Fruit fly (Drosophila melanogaster): ENCODE results near the gene IP3K2.

DNA sequence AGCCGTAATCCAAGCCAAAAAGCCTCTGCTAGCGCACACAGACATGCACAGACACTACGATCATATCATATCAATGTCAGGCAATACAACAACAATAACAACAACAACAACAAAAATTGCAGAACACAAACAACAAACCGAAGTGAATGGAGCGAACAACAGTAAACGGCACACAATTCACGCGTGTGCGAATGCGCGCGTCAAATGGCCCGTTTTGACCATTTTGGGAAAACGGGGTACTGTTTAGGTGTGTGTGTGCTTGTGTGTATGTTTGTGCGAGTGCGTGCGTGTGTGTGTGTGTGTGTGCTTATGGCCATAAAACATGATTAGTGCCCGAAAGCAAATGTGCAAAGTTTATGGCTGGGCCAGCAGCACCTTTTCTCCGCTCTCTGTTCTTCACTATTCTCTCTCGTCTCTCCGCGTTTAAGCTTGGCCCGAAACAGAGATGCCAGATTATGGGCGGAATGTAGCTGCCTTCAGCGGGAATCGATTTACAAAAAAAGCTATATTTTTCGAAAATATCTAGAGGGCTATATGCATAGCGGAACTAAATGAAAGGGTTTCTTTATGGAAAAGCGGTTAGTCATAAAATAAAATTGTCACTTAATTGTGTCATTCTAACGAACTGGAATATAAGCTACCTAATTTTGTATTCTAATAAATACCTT lies 2.5 kb upstream of the IP3K2 start:
- TF ChIP-seq rn (GFP tag; IDR thresholded peaks at IDR 0.05) = no peak
- no peak for TF ChIP-seq gl (tag; optimal IDR thresholded peaks at IDR 0.05)
- no peak for TF ChIP-seq Ets98B (GFP tag; IDR thresholded peaks at IDR 0.05)
- TF ChIP-seq CG12605 (GFP tag; IDR thresholded peaks at IDR 0.05) = no peak
- TF ChIP-seq Pif1B (GFP tag; optimal IDR thresholded peaks at IDR 0.05) = no peak
- TF ChIP-seq Pif1A (GFP tag; optimal IDR thresholded peaks at IDR 0.05) = no peak
- TF ChIP-seq EcR (GFP tag; optimal IDR thresholded peaks at IDR 0.05) = no peak
- TF ChIP-seq CG34367 (tag; optimal IDR thresholded peaks at IDR 0.05) = no peak
- TF ChIP-seq CG17806 (tag; optimal IDR thresholded peaks at IDR 0.05) = no peak
- no peak for TF ChIP-seq CG8301 (tag; optimal IDR thresholded peaks at IDR 0.05)
- TF ChIP-seq CG8159 (tag; optimal IDR thresholded peaks at IDR 0.05) = no peak
